Fruit fly (Drosophila melanogaster) whole organism, embryonic: ENCODE results near the gene Psn.

Experiments used
- Antp ChIP-seq: fragments of 200-800 bp; sonication (Bioruptor generic); optimal IDR thresholded peaks from 3 replicates; lab custom pipeline; 2016; ENCODE audit warnings: missing biosample characterization, missing genetic modification characterization
- Asciz ChIP-seq: fragments of 200-800 bp; sonication (Bioruptor generic); optimal IDR thresholded peaks from 2 replicates; lab custom pipeline; 2017; ENCODE audit warnings: missing biosample characterization, mild to moderate bottlenecking, missing genetic modification characterization, missing genetic modification reagents
- Bgb ChIP-seq: fragments of 200-800 bp; sonication (Bioruptor generic); IDR thresholded peaks from 2 replicates; pipeline ENCODE4 v1.3.6; 2022; ENCODE audit warnings: missing biosample characterization, missing genetic modification characterization; ENCODE audit not compliant: partially characterized antibody
- Bteb2 ChIP-seq: fragments of 200-800 bp; sonication (Bioruptor generic); optimal IDR thresholded peaks from 2 replicates; lab custom pipeline; 2016; ENCODE audit warnings: missing biosample characterization, missing genetic modification characterization
- CG10654 ChIP-seq: fragments of 200-800 bp; sonication (Bioruptor generic); optimal IDR thresholded peaks from 2 replicates; lab custom pipeline; 2016; ENCODE audit warnings: missing biosample characterization, missing genetic modification characterization
- CG10979 ChIP-seq: fragments of 200-800 bp; sonication (Bioruptor generic); optimal IDR thresholded peaks from 2 replicates; lab custom pipeline; 2018; ENCODE audit warnings: missing biosample characterization, mild to moderate bottlenecking, missing genetic modification characterization, moderate library complexity
- CG11398 ChIP-seq: fragments of 200-800 bp; sonication (Bioruptor generic); optimal IDR thresholded peaks from 2 replicates; lab custom pipeline; 2016; ENCODE audit warnings: missing biosample characterization, missing genetic modification characterization
- CG11504 ChIP-seq: fragments of 200-800 bp; sonication (Bioruptor generic); optimal IDR thresholded peaks from 3 replicates; lab custom pipeline; 2019; ENCODE audit warnings: missing biosample characterization, mild to moderate bottlenecking, missing genetic modification characterization, moderate library complexity
- CG11696 ChIP-seq: fragments of 200-800 bp; sonication (Bioruptor generic); IDR thresholded peaks from 2 replicates; pipeline ENCODE4 v1.3.6; 2022; ENCODE audit warnings: missing biosample characterization, missing genetic modification characterization
- CG13624 ChIP-seq: fragments of 200-800 bp; sonication (Bioruptor generic); optimal IDR thresholded peaks from 2 replicates; lab custom pipeline; 2016; ENCODE audit warnings: missing biosample characterization, missing genetic modification characterization
- CG14860 ChIP-seq: fragments of 200-800 bp; sonication (Bioruptor generic); IDR thresholded peaks from 3 replicates; pipeline ENCODE4 v1.3.6; 2022; ENCODE audit warnings: missing biosample characterization, missing genetic modification characterization; ENCODE audit not compliant: partially characterized antibody
- CG2202 ChIP-seq: fragments of 200-800 bp; sonication (Bioruptor generic); optimal IDR thresholded peaks from 2 replicates; lab custom pipeline; 2018; ENCODE audit warnings: missing biosample characterization, mild to moderate bottlenecking, missing genetic modification characterization
- CG3065 ChIP-seq: fragments of 200-800 bp; sonication (Bioruptor generic); optimal IDR thresholded peaks from 2 replicates; lab custom pipeline; 2016; ENCODE audit warnings: missing biosample characterization, missing genetic modification characterization
- CG33557 ChIP-seq: fragments of 200-800 bp; sonication (Bioruptor generic); optimal IDR thresholded peaks from 2 replicates; lab custom pipeline; 2019; ENCODE audit warnings: missing biosample characterization, mild to moderate bottlenecking, missing genetic modification characterization, moderate library complexity
- CG3995 ChIP-seq: fragments of 200-800 bp; sonication (Bioruptor generic); optimal IDR thresholded peaks from 3 replicates; lab custom pipeline; 2016; ENCODE audit warnings: missing biosample characterization, missing genetic modification characterization
- CG6813 ChIP-seq: fragments of 200-800 bp; sonication (Bioruptor generic); optimal IDR thresholded peaks from 2 replicates; lab custom pipeline; 2017; ENCODE audit warnings: missing biosample characterization, missing genetic modification characterization, mild to moderate bottlenecking, moderate library complexity, missing genetic modification reagents
- CG9609 ChIP-seq: fragments of 200-800 bp; sonication (Bioruptor generic); optimal IDR thresholded peaks from 3 replicates; lab custom pipeline; 2016; ENCODE audit warnings: missing biosample characterization, missing genetic modification characterization
- Doc3 ChIP-seq: fragments of 200-800 bp; sonication (Bioruptor generic); IDR thresholded peaks from 3 replicates; pipeline ENCODE4 v1.3.6; 2022; ENCODE audit warnings: missing biosample characterization, missing genetic modification characterization; ENCODE audit not compliant: partially characterized antibody
- Eip74EF ChIP-seq, 2 experiments: fragments of 200-800 bp in 1 of 2; fragments of >200 bp in 1 of 2; sonication (Bioruptor generic) in 1 of 2; optimal IDR thresholded peaks; 2 replicates each; lab custom pipeline; 2017 to 2019; ENCODE audit warnings: missing biosample characterization in 2 of 2, missing genetic modification characterization in 2 of 2, mild to moderate bottlenecking in 1 of 2, moderate library complexity in 1 of 2
- Fer3 ChIP-seq: fragments of 200-800 bp; sonication (Bioruptor generic); optimal IDR thresholded peaks from 2 replicates; lab custom pipeline; 2018; ENCODE audit warnings: missing biosample characterization, mild to moderate bottlenecking, missing genetic modification characterization, moderate library complexity
- Gug ChIP-seq: fragments of 200-800 bp; sonication (Bioruptor generic); IDR thresholded peaks from 4 replicates; pipeline ENCODE4 v1.3.6; 2022; ENCODE audit warnings: missing biosample characterization, missing genetic modification characterization
- HLH4C ChIP-seq: fragments of 200-800 bp; sonication (Bioruptor generic); IDR thresholded peaks from 3 replicates; pipeline ENCODE4 v1.3.6; 2022; ENCODE audit warnings: missing biosample characterization, missing genetic modification characterization; ENCODE audit not compliant: partially characterized antibody
- HLH54F ChIP-seq: fragments of 200-800 bp; sonication (Bioruptor generic); optimal IDR thresholded peaks from 3 replicates; lab custom pipeline; 2016; ENCODE audit warnings: missing biosample characterization, missing genetic modification characterization
- Kr ChIP-seq: fragments of 200-800 bp; sonication (Bioruptor generic); optimal IDR thresholded peaks from 2 replicates; lab custom pipeline; 2017; ENCODE audit warnings: missing biosample characterization, mild to moderate bottlenecking, missing genetic modification characterization
- Lpt ChIP-seq: fragments of >200 bp; optimal IDR thresholded peaks from 2 replicates; lab custom pipeline; 2018; ENCODE audit warnings: missing biosample characterization, missing genetic modification characterization
- Nf-YC ChIP-seq: fragments of 200-800 bp; optimal IDR thresholded peaks from 3 replicates; lab custom pipeline; 2019; ENCODE audit warnings: missing biosample characterization, mild to moderate bottlenecking, missing genetic modification characterization, moderate library complexity
- NfI ChIP-seq: fragments of 200-800 bp; sonication (Bioruptor generic); optimal IDR thresholded peaks from 3 replicates; lab custom pipeline; 2018; ENCODE audit warnings: missing biosample characterization, mild to moderate bottlenecking, missing genetic modification characterization, moderate library complexity
- Pdp1 ChIP-seq, 2 experiments: fragments of 200-800 bp; sonication (Bioruptor generic); optimal IDR thresholded peaks; 3 replicates each; lab custom pipeline; 2016; ENCODE audit warnings: missing biosample characterization in 2 of 2, missing genetic modification characterization in 2 of 2, mild to moderate bottlenecking in 1 of 2, moderate library complexity in 1 of 2
- Trl ChIP-seq, 3 experiments: fragments of >200 bp in 2 of 3; fragments of 200-800 bp in 1 of 3; sonication (Bioruptor generic) in 1 of 3; optimal IDR thresholded peaks; 2 replicates in 1 of 3; 3 replicates in 2 of 3; lab custom pipeline; 2016 to 2017; ENCODE audit warnings: missing biosample characterization in 1 of 3, missing genetic modification characterization in 1 of 3
- bcd ChIP-seq: fragments of 200-800 bp; sonication (Bioruptor generic); optimal IDR thresholded peaks from 2 replicates; lab custom pipeline; 2017; ENCODE audit warnings: missing biosample characterization, mild to moderate bottlenecking, missing genetic modification characterization
- cg ChIP-seq: fragments of 200-800 bp; sonication (Bioruptor generic); optimal IDR thresholded peaks from 3 replicates; lab custom pipeline; 2019; ENCODE audit warnings: missing biosample characterization, mild to moderate bottlenecking, missing genetic modification characterization, moderate library complexity
- chm ChIP-seq: fragments of 200-800 bp; sonication (Bioruptor generic); IDR thresholded peaks from 2 replicates; pipeline ENCODE4 v1.3.6; 2022; ENCODE audit warnings: missing biosample characterization, missing genetic modification characterization
- crc ChIP-seq: fragments of 200-800 bp; sonication (Bioruptor generic); optimal IDR thresholded peaks from 2 replicates; lab custom pipeline; 2016; ENCODE audit warnings: missing biosample characterization, missing genetic modification characterization
- dimm ChIP-seq: fragments of 200-800 bp; sonication (Bioruptor generic); IDR thresholded peaks from 2 replicates; pipeline ENCODE4 v1.3.6; 2022; ENCODE audit warnings: missing biosample characterization, missing genetic modification characterization
- gcm ChIP-seq: fragments of 200-800 bp; sonication (Bioruptor generic); optimal IDR thresholded peaks from 2 replicates; lab custom pipeline; 2019; ENCODE audit warnings: missing biosample characterization, mild to moderate bottlenecking, missing genetic modification characterization, moderate library complexity
- her ChIP-seq: fragments of 200-800 bp; sonication (Bioruptor generic); optimal IDR thresholded peaks from 2 replicates; lab custom pipeline; 2016; ENCODE audit warnings: missing biosample characterization, missing genetic modification characterization
- inv ChIP-seq: fragments of 200-800 bp; sonication (Bioruptor generic); IDR thresholded peaks from 2 replicates; pipeline ENCODE4 v1.3.6; 2022; ENCODE audit warnings: missing biosample characterization, missing genetic modification characterization; ENCODE audit not compliant: partially characterized antibody
- kah ChIP-seq: fragments of 200-800 bp; sonication (Bioruptor generic); optimal IDR thresholded peaks from 2 replicates; lab custom pipeline; 2018; ENCODE audit warnings: missing biosample characterization, mild to moderate bottlenecking, missing genetic modification characterization
- nerfin-2 ChIP-seq: fragments of 200-800 bp; sonication (Bioruptor generic); IDR thresholded peaks from 2 replicates; pipeline ENCODE4 v1.3.6; 2022; ENCODE audit warnings: missing biosample characterization, missing genetic modification characterization; ENCODE audit not compliant: partially characterized antibody
- oc ChIP-seq: fragments of 200-800 bp; sonication (Bioruptor generic); optimal IDR thresholded peaks from 2 replicates; lab custom pipeline; 2018; ENCODE audit warnings: missing biosample characterization, mild to moderate bottlenecking, missing genetic modification characterization, moderate library complexity
- otp ChIP-seq: fragments of 200-800 bp; sonication (Bioruptor generic); IDR thresholded peaks from 3 replicates; pipeline ENCODE4, ENCODE4 v1.3.6; 2022; ENCODE audit warnings: missing biosample characterization, missing genetic modification characterization
- salm ChIP-seq: fragments of 200-800 bp; sonication (Bioruptor generic); optimal IDR thresholded peaks from 2 replicates; lab custom pipeline; 2018; ENCODE audit warnings: missing biosample characterization, mild to moderate bottlenecking, missing genetic modification characterization
- sc ChIP-seq, 3 experiments: fragments of >200 bp in 2 of 3; fragments of 200-800 bp in 1 of 3; sonication (Bioruptor generic) in 1 of 3; optimal IDR thresholded peaks; 2 replicates in 2 of 3; 3 replicates in 1 of 3; lab custom pipeline; 2017; ENCODE audit warnings: mild to moderate bottlenecking in 1 of 3, missing biosample characterization in 1 of 3, missing genetic modification characterization in 1 of 3, missing genetic modification reagents in 1 of 3
- schlank ChIP-seq: fragments of 200-800 bp; sonication (Bioruptor generic); optimal IDR thresholded peaks from 2 replicates; lab custom pipeline; 2018; ENCODE audit warnings: missing biosample characterization, mild to moderate bottlenecking, missing genetic modification characterization
- sens ChIP-seq: fragments of 200-800 bp; sonication (Bioruptor generic); peaks from one replicate; lab custom pipeline; 2016; ENCODE audit warnings: missing biosample characterization, missing genetic modification characterization
- seq ChIP-seq: fragments of 200-800 bp; sonication (Bioruptor generic); IDR thresholded peaks from 2 replicates; pipeline ENCODE4 v1.3.6; 2022; ENCODE audit warnings: missing biosample characterization, missing genetic modification characterization
- tna ChIP-seq: fragments of 200-800 bp; sonication (Bioruptor generic); IDR thresholded peaks from 2 replicates; pipeline ENCODE4 v1.3.6; 2022; ENCODE audit warnings: missing biosample characterization, missing genetic modification characterization; ENCODE audit not compliant: partially characterized antibody
- zen ChIP-seq: fragments of 200-800 bp; sonication (Bioruptor generic); optimal IDR thresholded peaks from 3 replicates; lab custom pipeline; 2018; ENCODE audit warnings: missing biosample characterization, mild to moderate bottlenecking, missing genetic modification characterization, moderate library complexity

Psn gene

dm6 chr3L:20474789-20475208 is 42.5 kb downstream of the Psn start (continued):
- TF ChIP-seq nerfin-2 (GFP tag; lab: Robert Waterston, UW) (no peak), inv (GFP tag; lab: Robert Waterston, UW) (no peak), CG14860 (GFP tag; lab: Robert Waterston, UW) (no peak), Kr (GFP tag; lab: Kevin White, UChicago) (no peak), crc (GFP tag; lab: Kevin White, UChicago) (peak; percentile 76), Antp (GFP tag; lab: Kevin White, UChicago) (peak; percentile 79), NfI (GFP tag; lab: Kevin White, UChicago) (peak; percentile 90), seq (GFP tag; lab: Robert Waterston, UW) (no peak), CG2202 (tag; lab: Kevin White, UChicago) (peak; percentile 51), CG13624 (GFP tag; lab: Kevin White, UChicago) (peak; percentile 90), Eip74EF (GFP tag; optimal IDR thresholded peaks at IDR 0.05; lab: Kevin White, UChicago) (peak in 1 of 2 experiments; percentile 76), tna (GFP tag; lab: Robert Waterston, UW) (no peak), CG10654 (GFP tag; lab: Kevin White, UChicago) (peak; percentile 88), CG11398 (GFP tag; lab: Kevin White, UChicago) (peak; percentile 78), Lpt (GFP tag; lab: Kevin White, UChicago) (no peak), Bteb2 (peak; percentile 84), bcd (GFP tag; lab: Kevin White, UChicago) (peak; percentile 89), CG3065 (GFP tag; lab: Kevin White, UChicago) (peak; percentile 73), CG6813 (GFP tag; lab: Kevin White, UChicago) (peak; percentile 82), sc (optimal IDR thresholded peaks at IDR 0.05; lab: Kevin White, UChicago) (no peak), sc (GFP tag; optimal IDR thresholded peaks at IDR 0.05; lab: Kevin White, UChicago) (peak; percentile 74), CG10979 (peak; percentile 71), CG33557 (GFP tag; lab: Kevin White, UChicago) (peak; percentile 69), CG11696 (GFP tag; lab: Robert Waterston, UW) (no peak), Trl (optimal IDR thresholded peaks at IDR 0.05; lab: Kevin White, UChicago) (no peak), Trl (GFP tag; optimal IDR thresholded peaks at IDR 0.05; lab: Kevin White, UChicago) (peak; percentile 90), kah (peak; percentile 98), otp (GFP tag; lab: Robert Waterston, UW) (no peak), HLH4C (GFP tag; lab: Robert Waterston, UW) (no peak), chm (GFP tag; lab: Robert Waterston, UW) (no peak), Nf-YC (tag; lab: Kevin White, UChicago) (peak; percentile 81), zen (peak; percentile 77), cg (GFP tag; lab: Kevin White, UChicago) (no peak), CG3995 (peak; percentile 37), Bgb (GFP tag; lab: Robert Waterston, UW) (no peak), gcm (peak; percentile 14), HLH54F (GFP tag; lab: Kevin White, UChicago) (peak; percentile 94), Asciz (GFP tag; lab: Kevin White, UChicago) (peak; percentile 71), salm (peak; percentile 37), dimm (GFP tag; lab: Robert Waterston, UW) (no peak), schlank (tag; lab: Kevin White, UChicago) (peak; percentile 74), CG9609 (GFP tag; lab: Kevin White, UChicago) (peak; percentile 84), sens (peak; percentile 79), her (peak; percentile 82), oc (peak; percentile 75), Gug (peak; percentile 96), Doc3 (GFP tag; lab: Robert Waterston, UW) (no peak), Pdp1 (GFP tag; optimal IDR thresholded peaks at IDR 0.05; lab: Kevin White, UChicago) (peak in 1 of 2 experiments; percentile 88), CG11504 (tag; lab: Kevin White, UChicago) (peak; percentile 88), Fer3 (tag; lab: Kevin White, UChicago) (peak; percentile 91)
